Worm (Caenorhabditis elegans): ENCODE data around the gene fbxa-62.
A peak's percentile ranks its signal among the peaks of the same experiment; 100 is the strongest.

The fbxa-62 gene

ce11 chrIII:2271016-2271590 lies 43.6 kb downstream of the fbxa-62 start:
- peak; percentile 71; the same call in 1 of the 2 replicates for TF ChIP-seq mcd-1 (GFP tag; IDR thresholded peaks at IDR 0.05)

- TF ChIP-seq madf-3 (GFP tag; IDR thresholded peaks at IDR 0.05) (no peak), nhr-80 (tag; optimal IDR thresholded peaks at IDR 0.05) (peak; percentile 5)
These were observed 44.6 kb downstream of the fbxa-62 start, which contains the start of gene fbxa-48 for ce11 chrIII:2272075-2272474. fbxa-48 (minus strand) TSS chrIII:2272175.

- no peak for TF ChIP-seq ceh-79 (tag; optimal IDR thresholded peaks at IDR 0.05)
- no peak for TF ChIP-seq snpc-1.3 (tag; optimal IDR thresholded peaks at IDR 0.05; ENCODE audit: insufficient read depth)
- TF ChIP-seq hsf-1 (GFP tag; IDR thresholded peaks at IDR 0.05) = no peak
- TF ChIP-seq unc-130 (GFP tag; optimal IDR thresholded peaks at IDR 0.05) = no peak
- TF ChIP-seq aptf-3 (GFP tag; IDR thresholded peaks at IDR 0.05) = no peak
- no peak for TF ChIP-seq athp-1 (tag; optimal IDR thresholded peaks at IDR 0.05)
These were observed 45.2 kb downstream of the fbxa-62 start, which contains the start of gene fbxa-39 for ce11 chrIII:2272732-2273131. fbxa-39 (plus strand) TSS chrIII:2273032.

- no peak for TF ChIP-seq hmg-1.2 (GFP tag; IDR thresholded peaks at IDR 0.05)
- no peak for TF ChIP-seq ceh-58 (GFP tag; IDR thresholded peaks at IDR 0.05)
These were observed 49.3 kb downstream of the fbxa-62 start, which contains the start of gene Y54F10BM.21 for ce11 chrIII:2276842-2277241. Y54F10BM.21 (plus strand) TSS chrIII:2277142.

Measured in whole organism, young adult.